Fruit fly (Drosophila melanogaster): ENCODE results near the gene CG4194.
A peak's percentile ranks its signal among the peaks of the same experiment; 100 is the strongest.

CG4194 gene

DNA sequence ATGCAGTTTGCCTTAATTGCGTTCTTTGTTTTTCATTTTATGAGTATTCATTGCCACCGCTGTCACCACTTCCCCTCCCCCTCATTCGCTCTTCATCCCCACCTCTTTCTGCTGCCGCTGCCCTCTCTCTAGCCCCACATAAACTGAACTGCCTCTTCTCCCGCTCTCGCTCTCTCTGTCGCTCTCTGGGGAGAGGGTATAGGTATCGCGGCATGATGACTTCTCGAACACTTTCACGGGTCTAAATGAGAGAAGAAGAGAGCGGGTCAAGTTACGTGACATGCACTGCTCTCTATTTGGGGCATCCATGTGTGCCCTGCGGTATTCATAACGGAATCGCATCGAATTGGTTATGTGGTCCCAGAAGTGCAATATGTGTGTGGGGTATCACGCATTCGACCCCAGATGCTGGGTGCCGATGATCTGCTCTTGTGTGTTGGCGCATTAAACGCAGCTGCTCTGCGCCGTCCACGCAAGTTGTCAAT, 15.3 kb downstream of the CG4194 start (continued):
- TF ChIP-seq usp (GFP tag; optimal IDR thresholded peaks at IDR 0.05) = no peak
- peak; percentile 11 for TF ChIP-seq YL-1 (GFP tag; optimal IDR thresholded peaks at IDR 0.05)
- TF ChIP-seq H15 (GFP tag; IDR thresholded peaks at IDR 0.05) = peak; percentile 87
- peak; percentile 48 for TF ChIP-seq Asciz (GFP tag; optimal IDR thresholded peaks at IDR 0.05)
- peak; percentile 32 for TF ChIP-seq gcm2 (GFP tag; optimal IDR thresholded peaks at IDR 0.05)
- TF ChIP-seq p53 (GFP tag; optimal IDR thresholded peaks at IDR 0.05) = peak; percentile 22
- peak; percentile 68 for TF ChIP-seq Myb (GFP tag; optimal IDR thresholded peaks at IDR 0.05)
- peak; percentile 77 for TF ChIP-seq NK7.1 (GFP tag; optimal IDR thresholded peaks at IDR 0.05)
- no peak for TF ChIP-seq fd102C (GFP tag; optimal IDR thresholded peaks at IDR 0.05)
- TF ChIP-seq CG10565 (GFP tag; optimal IDR thresholded peaks at IDR 0.05) = no peak
- TF ChIP-seq vnd (GFP tag; IDR thresholded peaks at IDR 0.05; ENCODE audit: partially characterized antibody) = 0 out of 3 replicates have a peak, but pooled peaks have one; percentile 16
- TF ChIP-seq CG34422 (GFP tag; IDR thresholded peaks at IDR 0.05) = peak; percentile 89
- TF ChIP-seq emc (GFP tag; optimal IDR thresholded peaks at IDR 0.05) = peak; percentile 29
- TF ChIP-seq disco-r (GFP tag; optimal IDR thresholded peaks at IDR 0.05) = peak; percentile 67
- TF ChIP-seq CG2129 (GFP tag; IDR thresholded peaks at IDR 0.05; ENCODE audit: partially characterized antibody) = no peak
- peak; percentile 83 for TF ChIP-seq CG18262 (tag; optimal IDR thresholded peaks at IDR 0.05)
- peak; percentile 65 for TF ChIP-seq caup (GFP tag; optimal IDR thresholded peaks at IDR 0.05; ENCODE audit: severe bottlenecking)
- TF ChIP-seq CG10366 (GFP tag; IDR thresholded peaks at IDR 0.05) = peak; percentile 87
- peak; percentile 50 for TF ChIP-seq CG12104 (GFP tag; optimal IDR thresholded peaks at IDR 0.05)
- peak; percentile 82 for TF ChIP-seq ap (GFP tag; IDR thresholded peaks at IDR 0.05)
- peak; percentile 50; the same call in 1 of the 2 replicates for TF ChIP-seq CG9215 (GFP tag; IDR thresholded peaks at IDR 0.05)
- TF ChIP-seq gcm (GFP tag; optimal IDR thresholded peaks at IDR 0.05) = peak; percentile 78
- TF ChIP-seq CG18011 (GFP tag; optimal IDR thresholded peaks at IDR 0.05) = peak; percentile 50
- peak; percentile 85 to 91 for TF ChIP-seq dpn (GFP tag; optimal IDR thresholded peaks at IDR 0.05)
- TF ChIP-seq CG18599 (GFP tag; optimal IDR thresholded peaks at IDR 0.05) = peak; percentile 80
- peak; percentile 80 for TF ChIP-seq CG11398 (GFP tag; optimal IDR thresholded peaks at IDR 0.05)
- peak; percentile 76 for TF ChIP-seq CG9876 (GFP tag; optimal IDR thresholded peaks at IDR 0.05)
- TF ChIP-seq HHEX (GFP tag; optimal IDR thresholded peaks at IDR 0.05) = peak; percentile 73
- TF ChIP-seq h (optimal IDR thresholded peaks at IDR 0.05) = no peak
- peak; percentile 97 for TF ChIP-seq row (GFP tag; IDR thresholded peaks at IDR 0.05)
- TF ChIP-seq CG10431 (GFP tag; optimal IDR thresholded peaks at IDR 0.05) = peak; percentile 29
- no peak for TF ChIP-seq sc (optimal IDR thresholded peaks at IDR 0.05)
- peak; percentile 57 for TF ChIP-seq sc (GFP tag; optimal IDR thresholded peaks at IDR 0.05)
- no peak for TF ChIP-seq Elba2 (GFP tag; optimal IDR thresholded peaks at IDR 0.05)
- no peak for TF ChIP-seq eve (GFP tag; optimal IDR thresholded peaks at IDR 0.05)
- TF ChIP-seq pzg (GFP tag; optimal IDR thresholded peaks at IDR 0.05) = no peak
- TF ChIP-seq salm (tag; optimal IDR thresholded peaks at IDR 0.05) = peak; percentile 76
- peak; percentile 71 for TF ChIP-seq CG43689 (GFP tag; IDR thresholded peaks at IDR 0.05)
- TF ChIP-seq Scr (GFP tag; IDR thresholded peaks at IDR 0.05; ENCODE audit: partially characterized antibody) = peak; percentile 16; the same call in 1 of the 2 replicates
- TF ChIP-seq CG4328 (GFP tag; optimal IDR thresholded peaks at IDR 0.05) = peak; percentile 8
- peak; percentile 76 for TF ChIP-seq Hsf (GFP tag; optimal IDR thresholded peaks at IDR 0.05)
- peak; percentile 78 for TF ChIP-seq CG10959 (GFP tag; IDR thresholded peaks at IDR 0.05)
- TF ChIP-seq CG5953 (GFP tag; IDR thresholded peaks at IDR 0.05) = peak; percentile 74
- peak; percentile 78 for TF ChIP-seq CG17385 (GFP tag; optimal IDR thresholded peaks at IDR 0.05)
- peak; percentile 71 for TF ChIP-seq CG9437 (GFP tag; optimal IDR thresholded peaks at IDR 0.05)
- peak; percentile 81 for TF ChIP-seq Chrac-16 (GFP tag; optimal IDR thresholded peaks at IDR 0.05)
- TF ChIP-seq sens-2 (GFP tag; IDR thresholded peaks at IDR 0.05) = peak; percentile 69
- TF ChIP-seq CG17328 (GFP tag; IDR thresholded peaks at IDR 0.05) = peak; percentile 87
- peak; percentile 66 for TF ChIP-seq CG1647 (GFP tag; optimal IDR thresholded peaks at IDR 0.05)
- no peak for TF ChIP-seq pita (GFP tag; optimal IDR thresholded peaks at IDR 0.05)
- TF ChIP-seq CG15514 (GFP tag; optimal IDR thresholded peaks at IDR 0.05) = peak; percentile 41
